Fruit fly (Drosophila melanogaster) whole organism, embryonic: Measurements from ENCODE around the gene CG14958.

Experiments used
- Atf6 ChIP-seq: fragments of 200-800 bp; sonication (Bioruptor generic); IDR thresholded peaks from 2 replicates; pipeline ENCODE4 v1.3.6; 2022; ENCODE audit warnings: missing biosample characterization, missing genetic modification characterization
- CG10431 ChIP-seq: fragments of 200-800 bp; sonication (Bioruptor generic); optimal IDR thresholded peaks from 3 replicates; lab custom pipeline; 2018; ENCODE audit warnings: missing biosample characterization, mild to moderate bottlenecking, missing genetic modification characterization
- CG11398 ChIP-seq: fragments of 200-800 bp; sonication (Bioruptor generic); optimal IDR thresholded peaks from 2 replicates; lab custom pipeline; 2016; ENCODE audit warnings: missing biosample characterization, missing genetic modification characterization
- CG12104 ChIP-seq: fragments of 200-800 bp; sonication (Bioruptor generic); optimal IDR thresholded peaks from 3 replicates; lab custom pipeline; 2016; ENCODE audit warnings: missing biosample characterization, missing genetic modification characterization
- CG12155 ChIP-seq: fragments of 200-800 bp; sonication (Bioruptor generic); optimal IDR thresholded peaks from 3 replicates; lab custom pipeline; 2016; ENCODE audit warnings: missing biosample characterization, missing genetic modification characterization
- CG12391 ChIP-seq: fragments of 200-800 bp; sonication (Bioruptor generic); optimal IDR thresholded peaks from 3 replicates; lab custom pipeline; 2018; ENCODE audit warnings: missing biosample characterization, mild to moderate bottlenecking, missing genetic modification characterization, moderate library complexity
- CG13424 ChIP-seq: fragments of 200-800 bp; sonication (Bioruptor generic); optimal IDR thresholded peaks from 2 replicates; lab custom pipeline; 2019; ENCODE audit warnings: missing biosample characterization, mild to moderate bottlenecking, missing genetic modification characterization, moderate library complexity
- CG1529 ChIP-seq: fragments of 200-800 bp; sonication (Bioruptor generic); optimal IDR thresholded peaks from 3 replicates; lab custom pipeline; 2018; ENCODE audit warnings: missing biosample characterization, missing genetic modification characterization
- CG17802 ChIP-seq: fragments of 200-800 bp; sonication (Bioruptor generic); optimal IDR thresholded peaks from 2 replicates; lab custom pipeline; 2018; ENCODE audit warnings: missing biosample characterization, mild to moderate bottlenecking, missing genetic modification characterization, moderate library complexity
- CG17829 ChIP-seq: fragments of 200-800 bp; optimal IDR thresholded peaks from 2 replicates; lab custom pipeline; 2019; ENCODE audit warnings: missing biosample characterization, mild to moderate bottlenecking, missing genetic modification characterization, moderate library complexity
- CG18011 ChIP-seq: fragments of 200-800 bp; sonication (Bioruptor generic); optimal IDR thresholded peaks from 2 replicates; lab custom pipeline; 2017; ENCODE audit warnings: missing biosample characterization, missing genetic modification characterization, mild to moderate bottlenecking, moderate library complexity, missing genotype
- CG18619 ChIP-seq: fragments of 200-800 bp; sonication (Bioruptor generic); optimal IDR thresholded peaks from 3 replicates; lab custom pipeline; 2017; ENCODE audit warnings: missing biosample characterization, mild to moderate bottlenecking, missing genetic modification characterization
- CG2889 ChIP-seq: fragments of 200-800 bp; sonication (Bioruptor generic); IDR thresholded peaks from 3 replicates; pipeline ENCODE4 v1.3.6; 2022; ENCODE audit warnings: missing biosample characterization, missing genetic modification characterization
- CG32772 ChIP-seq: fragments of 200-800 bp; sonication (Bioruptor generic); IDR thresholded peaks from 2 replicates; pipeline ENCODE4 v1.3.6; 2022; ENCODE audit warnings: missing biosample characterization, missing genetic modification characterization
- CG3838 ChIP-seq: fragments of 200-800 bp; sonication (Bioruptor generic); optimal IDR thresholded peaks from 3 replicates; lab custom pipeline; 2016; ENCODE audit warnings: missing biosample characterization, missing genetic modification characterization
- CG6854 ChIP-seq: fragments of 200-800 bp; sonication (Bioruptor generic); optimal IDR thresholded peaks from 3 replicates; lab custom pipeline; 2017; ENCODE audit warnings: missing biosample characterization, mild to moderate bottlenecking, missing genetic modification characterization
- CG7357 ChIP-seq: fragments of 200-800 bp; sonication (Bioruptor generic); IDR thresholded peaks from 3 replicates; pipeline ENCODE4 v1.3.6; 2022; ENCODE audit warnings: missing biosample characterization, missing genetic modification characterization
- CG7786 ChIP-seq: fragments of 200-800 bp; sonication (Bioruptor generic); optimal IDR thresholded peaks from 2 replicates; lab custom pipeline; 2016; ENCODE audit warnings: missing biosample characterization, missing genetic modification characterization
- CG7987 ChIP-seq: fragments of 200-800 bp; sonication (Bioruptor generic); optimal IDR thresholded peaks from 2 replicates; lab custom pipeline; 2018; ENCODE audit warnings: missing biosample characterization, mild to moderate bottlenecking, missing genetic modification characterization, moderate library complexity
- CG8359 ChIP-seq: fragments of 200-800 bp; sonication (Bioruptor generic); optimal IDR thresholded peaks from 2 replicates; lab custom pipeline; 2017; ENCODE audit warnings: missing biosample characterization, mild to moderate bottlenecking, missing genetic modification characterization, borderline replicate concordance
- CG8944 ChIP-seq: fragments of 200-800 bp; sonication (Bioruptor generic); optimal IDR thresholded peaks from 3 replicates; lab custom pipeline; 2016; ENCODE audit warnings: missing biosample characterization, missing genetic modification characterization
- CG9609 ChIP-seq: fragments of 200-800 bp; sonication (Bioruptor generic); optimal IDR thresholded peaks from 3 replicates; lab custom pipeline; 2016; ENCODE audit warnings: missing biosample characterization, missing genetic modification characterization
- CG9876 ChIP-seq: fragments of 200-800 bp; sonication (Bioruptor generic); optimal IDR thresholded peaks from 2 replicates; lab custom pipeline; 2016; ENCODE audit warnings: missing biosample characterization, missing genetic modification characterization
- Dref ChIP-seq: fragments of 200-800 bp; sonication (Bioruptor generic); IDR thresholded peaks from 2 replicates; pipeline ENCODE4 v1.3.6; 2022; ENCODE audit warnings: missing biosample characterization, missing genetic modification characterization
- MESR4 ChIP-seq: fragments of 200-800 bp; sonication (Bioruptor generic); optimal IDR thresholded peaks from 2 replicates; lab custom pipeline; 2018; ENCODE audit warnings: missing biosample characterization, mild to moderate bottlenecking, missing genetic modification characterization, moderate library complexity
- Mes4 ChIP-seq: fragments of 200-800 bp; sonication (Bioruptor generic); optimal IDR thresholded peaks from 2 replicates; lab custom pipeline; 2016; ENCODE audit warnings: missing biosample characterization, missing genetic modification characterization
- Nf-YA ChIP-seq: fragments of 200-800 bp; sonication (Bioruptor generic); IDR thresholded peaks from 2 replicates; pipeline ENCODE4 v1.3.6; 2022; ENCODE audit warnings: missing biosample characterization, missing genetic modification characterization
- Nf-YC ChIP-seq: fragments of 200-800 bp; optimal IDR thresholded peaks from 3 replicates; lab custom pipeline; 2019; ENCODE audit warnings: missing biosample characterization, mild to moderate bottlenecking, missing genetic modification characterization, moderate library complexity
- Poxn ChIP-seq: fragments of 200-800 bp; sonication (Bioruptor generic); IDR thresholded peaks from 2 replicates; pipeline ENCODE4 v1.3.6; 2022; ENCODE audit warnings: missing biosample characterization, missing genetic modification characterization
- Tbp ChIP-seq: fragments of >200 bp; optimal IDR thresholded peaks from 2 replicates; lab custom pipeline; 2018; ENCODE audit warnings: missing biosample characterization, missing genetic modification characterization
- Trl ChIP-seq, 3 experiments: fragments of >200 bp in 2 of 3; fragments of 200-800 bp in 1 of 3; sonication (Bioruptor generic) in 1 of 3; optimal IDR thresholded peaks; 2 replicates in 1 of 3; 3 replicates in 2 of 3; lab custom pipeline; 2016 to 2017; ENCODE audit warnings: missing biosample characterization in 1 of 3, missing genetic modification characterization in 1 of 3
- ash1 ChIP-seq: fragments of 200-800 bp; sonication (Bioruptor generic); optimal IDR thresholded peaks from 2 replicates; lab custom pipeline; 2018; ENCODE audit warnings: missing biosample characterization, mild to moderate bottlenecking, missing genetic modification characterization
- ato ChIP-seq: fragments of 200-800 bp; sonication (Bioruptor generic); IDR thresholded peaks from 2 replicates; pipeline ENCODE4 v1.3.6; 2022; ENCODE audit warnings: missing biosample characterization, missing genetic modification characterization; ENCODE audit not compliant: partially characterized antibody
- cad ChIP-seq: fragments of >200 bp; optimal IDR thresholded peaks from 2 replicates; lab custom pipeline; 2017; ENCODE audit warnings: missing biosample characterization, missing genetic modification characterization
- cas ChIP-seq: fragments of 200-800 bp; sonication (Bioruptor generic); IDR thresholded peaks from 2 replicates; pipeline ENCODE4 v1.3.6; 2022; ENCODE audit warnings: missing biosample characterization, missing genetic modification characterization
- cato ChIP-seq: fragments of 200-800 bp; sonication (Bioruptor generic); optimal IDR thresholded peaks from 2 replicates; lab custom pipeline; 2016; ENCODE audit warnings: missing biosample characterization, missing genetic modification characterization, borderline replicate concordance
- dmrt11E ChIP-seq: fragments of 200-800 bp; sonication (Bioruptor generic); optimal IDR thresholded peaks from 3 replicates; lab custom pipeline; 2018; ENCODE audit warnings: missing biosample characterization, mild to moderate bottlenecking, missing genetic modification characterization, moderate library complexity
- fd96Cb ChIP-seq: fragments of 200-800 bp; sonication (Bioruptor generic); optimal IDR thresholded peaks from 2 replicates; lab custom pipeline; 2018; ENCODE audit warnings: missing biosample characterization, mild to moderate bottlenecking, missing genetic modification characterization, moderate library complexity
- gem ChIP-seq: fragments of 200-800 bp; sonication (Bioruptor generic); optimal IDR thresholded peaks from 2 replicates; lab custom pipeline; 2019; ENCODE audit warnings: missing biosample characterization, mild to moderate bottlenecking, missing genetic modification characterization, moderate library complexity
- hbn ChIP-seq: fragments of 200-800 bp; sonication (Bioruptor generic); IDR thresholded peaks from 2 replicates; pipeline ENCODE4 v1.3.6; 2022; ENCODE audit warnings: missing biosample characterization, missing genetic modification characterization; ENCODE audit not compliant: partially characterized antibody
- lilli ChIP-seq: fragments of 200-800 bp; sonication (Bioruptor generic); optimal IDR thresholded peaks from 3 replicates; lab custom pipeline; 2016; ENCODE audit warnings: missing biosample characterization, missing genetic modification characterization
- luna ChIP-seq: fragments of 200-800 bp; sonication (Bioruptor generic); optimal IDR thresholded peaks from 2 replicates; lab custom pipeline; 2016; ENCODE audit warnings: missing biosample characterization, missing genetic modification characterization
- pho ChIP-seq: fragments of 200-800 bp; sonication (Bioruptor generic); optimal IDR thresholded peaks from 2 replicates; lab custom pipeline; 2016; ENCODE audit warnings: missing biosample characterization, missing genetic modification characterization
- sr ChIP-seq: fragments of 200-800 bp; sonication (Bioruptor generic); IDR thresholded peaks from 3 replicates; pipeline ENCODE4 v1.3.6; 2022; ENCODE audit warnings: missing biosample characterization, missing genetic modification characterization
- tgo ChIP-seq: fragments of 200-800 bp; sonication (Bioruptor generic); IDR thresholded peaks from 3 replicates; pipeline ENCODE4 v1.3.6; 2022; ENCODE audit warnings: missing biosample characterization, missing genetic modification characterization
- toy ChIP-seq: fragments of 200-800 bp; sonication (Bioruptor generic); IDR thresholded peaks from 2 replicates; pipeline ENCODE4 v1.3.6; 2022; ENCODE audit warnings: missing biosample characterization, missing genetic modification characterization
- zen2 ChIP-seq: fragments of 200-800 bp; sonication (Bioruptor generic); IDR thresholded peaks from 3 replicates; pipeline ENCODE4 v1.3.6; 2022; ENCODE audit warnings: missing biosample characterization, missing genetic modification characterization; ENCODE audit not compliant: partially characterized antibody

Gene CG14958

dm6 chr3L:3198447-3199402 lies 8.9 kb downstream of the CG14958 start, which contains the start of the genes CG32276 and gry (continued):
- TF ChIP-seq CG12391 (tag; lab: Kevin White, UChicago) (peak; percentile 91), dmrt11E (tag; lab: Kevin White, UChicago) (peak; percentile 67), zen2 (GFP tag; lab: Robert Waterston, UW) (no peak), CG18011 (GFP tag; lab: Kevin White, UChicago) (peak; percentile 49), CG8359 (GFP tag; lab: Kevin White, UChicago) (no peak), CG8944 (GFP tag; lab: Kevin White, UChicago) (peak; percentile 82), gem (tag; lab: Kevin White, UChicago) (no peak), ato (GFP tag; lab: Robert Waterston, UW) (no peak), Mes4 (peak; percentile 80), CG17802 (tag; lab: Kevin White, UChicago) (no peak), CG18619 (peak; percentile 60), CG2889 (GFP tag; lab: Robert Waterston, UW) (0 out of 3 replicates have a peak, but pooled peaks have one; percentile 46), cato (GFP tag; lab: Kevin White, UChicago) (peak; percentile 60), Tbp (peak; percentile 57), cad (no peak), CG7357 (GFP tag; lab: Robert Waterston, UW) (peak; percentile 46; the same call in 1 of the 3 replicates), CG13424 (peak; percentile 84), CG11398 (GFP tag; lab: Kevin White, UChicago) (no peak), CG7987 (peak; percentile 74), Trl (optimal IDR thresholded peaks at IDR 0.05; lab: Kevin White, UChicago) (peak in 1 of 2 experiments; percentile 14), Trl (GFP tag; optimal IDR thresholded peaks at IDR 0.05; lab: Kevin White, UChicago) (peak; percentile 85), CG3838 (GFP tag; lab: Kevin White, UChicago) (peak; percentile 53), Atf6 (GFP tag; lab: Robert Waterston, UW) (peak; percentile 39; the same call in 1 of the 2 replicates), CG12104 (GFP tag; lab: Kevin White, UChicago) (peak; percentile 53), hbn (GFP tag; lab: Robert Waterston, UW) (peak; percentile 26; the same call in 1 of the 2 replicates), CG9876 (peak; percentile 55), CG10431 (no peak), CG17829 (tag; lab: Kevin White, UChicago) (peak; percentile 87), CG7786 (GFP tag; lab: Kevin White, UChicago) (peak; percentile 71), cas (GFP tag; lab: Robert Waterston, UW) (peak; percentile 54; the same call in 1 of the 2 replicates), sr (GFP tag; lab: Robert Waterston, UW) (no peak; the same call in 2 of the 3 replicates), pho (GFP tag; lab: Kevin White, UChicago) (peak; percentile 79), Nf-YC (no peak), toy (peak; percentile 40; the same call in 1 of the 2 replicates), fd96Cb (tag; lab: Kevin White, UChicago) (peak; percentile 57), CG32772 (peak; percentile 73), CG1529 (GFP tag; lab: Kevin White, UChicago) (no peak), luna (GFP tag; lab: Kevin White, UChicago) (no peak), MESR4 (GFP tag; lab: Kevin White, UChicago) (peak; percentile 89), Nf-YA (GFP tag; lab: Robert Waterston, UW) (no peak), tgo (GFP tag; lab: Robert Waterston, UW) (peak; percentile 73), Dref (GFP tag; lab: Robert Waterston, UW) (0 out of 2 replicates have a peak, but pooled peaks have one; percentile 39), CG6854 (peak; percentile 29), CG9609 (GFP tag; lab: Kevin White, UChicago) (peak; percentile 82), lilli (peak; percentile 88), ash1 (no peak), Poxn (GFP tag; lab: Robert Waterston, UW) (peak; percentile 62), CG12155 (GFP tag; lab: Kevin White, UChicago) (peak; percentile 86)
